Worm (Caenorhabditis elegans): ENCODE results near the gene efr-3.
A peak's percentile ranks its signal among the peaks of the same experiment; 100 is the strongest.

- TF ChIP-seq lin-15B (tag; optimal IDR thresholded peaks at IDR 0.05) (peak; percentile 12), ama-1 (optimal IDR thresholded peaks at IDR 0.05) (peak; percentile 22), ceh-8 (GFP tag; optimal IDR thresholded peaks at IDR 0.05) (no peak), unc-130 (tag; optimal IDR thresholded peaks at IDR 0.05) (peak; percentile 75), zip-4 (GFP tag; optimal IDR thresholded peaks at IDR 0.05) (no peak), fkh-10 (GFP tag; optimal IDR thresholded peaks at IDR 0.05) (no peak)
Measured at ce11 chrII:6360822-6361221, 39.9 kb upstream of the efr-3 start, which contains the start of gene K10B2.4.

All from whole organism, L1 larva.